Fruit fly (Drosophila melanogaster) whole organism, embryonic: ENCODE measurements around the gene CG15435.

ENCODE experiments used
- Bdp1 ChIP-seq: fragments of 200-800 bp; sonication (Bioruptor generic); optimal IDR thresholded peaks from 3 replicates; lab custom pipeline; 2016; ENCODE audit warnings: missing biosample characterization, missing genetic modification characterization
- Bteb2 ChIP-seq: fragments of 200-800 bp; sonication (Bioruptor generic); optimal IDR thresholded peaks from 2 replicates; lab custom pipeline; 2016; ENCODE audit warnings: missing biosample characterization, missing genetic modification characterization
- CG10654 ChIP-seq: fragments of 200-800 bp; sonication (Bioruptor generic); optimal IDR thresholded peaks from 2 replicates; lab custom pipeline; 2016; ENCODE audit warnings: missing biosample characterization, missing genetic modification characterization
- CG12299 ChIP-seq: fragments of 200-800 bp; sonication (Bioruptor generic); optimal IDR thresholded peaks from 2 replicates; lab custom pipeline; 2018; ENCODE audit warnings: missing biosample characterization, mild to moderate bottlenecking, missing genetic modification characterization
- CG13624 ChIP-seq: fragments of 200-800 bp; sonication (Bioruptor generic); optimal IDR thresholded peaks from 2 replicates; lab custom pipeline; 2016; ENCODE audit warnings: missing biosample characterization, missing genetic modification characterization
- CG14860 ChIP-seq: fragments of 200-800 bp; sonication (Bioruptor generic); IDR thresholded peaks from 3 replicates; pipeline ENCODE4 v1.3.6; 2022; ENCODE audit warnings: missing biosample characterization, missing genetic modification characterization; ENCODE audit not compliant: partially characterized antibody
- CG14965 ChIP-seq: fragments of 200-800 bp; sonication (Bioruptor generic); optimal IDR thresholded peaks from 2 replicates; lab custom pipeline; 2016; ENCODE audit warnings: missing biosample characterization, missing genetic modification characterization, borderline replicate concordance
- CG15479 ChIP-seq: fragments of 200-800 bp; sonication (Bioruptor generic); optimal IDR thresholded peaks from 3 replicates; lab custom pipeline; 2019; ENCODE audit warnings: missing biosample characterization, mild to moderate bottlenecking, missing genetic modification characterization, moderate library complexity
- CG16863 ChIP-seq: fragments of 200-800 bp; sonication (Bioruptor generic); optimal IDR thresholded peaks from 3 replicates; lab custom pipeline; 2016; ENCODE audit warnings: missing biosample characterization, missing genetic modification characterization
- CG17186 ChIP-seq: fragments of 200-800 bp; sonication (Bioruptor generic); optimal IDR thresholded peaks from 3 replicates; lab custom pipeline; 2017; ENCODE audit warnings: missing biosample characterization, missing genetic modification reagents, missing genetic modification characterization
- CG17912 ChIP-seq: fragments of 200-800 bp; sonication (Bioruptor generic); optimal IDR thresholded peaks from 2 replicates; lab custom pipeline; 2018; ENCODE audit warnings: missing biosample characterization, mild to moderate bottlenecking, missing genetic modification characterization
- CG18262 ChIP-seq: fragments of 200-800 bp; optimal IDR thresholded peaks from 3 replicates; lab custom pipeline; 2019; ENCODE audit warnings: missing biosample characterization, mild to moderate bottlenecking, missing genetic modification characterization, moderate library complexity
- CG32767 ChIP-seq: fragments of 200-800 bp; sonication (Bioruptor generic); IDR thresholded peaks from 2 replicates; pipeline ENCODE4 v1.3.6; 2022; ENCODE audit warnings: missing biosample characterization, missing genetic modification characterization
- CG3407 ChIP-seq: fragments of 200-800 bp; sonication (Bioruptor generic); optimal IDR thresholded peaks from 2 replicates; lab custom pipeline; 2018; ENCODE audit warnings: missing biosample characterization, mild to moderate bottlenecking, missing genetic modification characterization
- CG42726 ChIP-seq: fragments of 200-800 bp; sonication (Bioruptor generic); IDR thresholded peaks from 2 replicates; pipeline ENCODE4 v1.3.6; 2022; ENCODE audit warnings: missing biosample characterization, missing genetic modification characterization; ENCODE audit not compliant: partially characterized antibody
- CG6175 ChIP-seq: fragments of 200-800 bp; sonication (Bioruptor generic); IDR thresholded peaks from 3 replicates; pipeline ENCODE4 v1.3.6; 2022; ENCODE audit warnings: missing biosample characterization, missing genetic modification characterization
- CG6689 ChIP-seq: fragments of 200-800 bp; sonication (Bioruptor generic); IDR thresholded peaks from 2 replicates; pipeline ENCODE4 v1.3.6; 2022; ENCODE audit warnings: missing biosample characterization, missing genetic modification characterization
- CG6765 ChIP-seq: fragments of 200-800 bp; sonication (Bioruptor generic); optimal IDR thresholded peaks from 3 replicates; lab custom pipeline; 2017; ENCODE audit warnings: missing biosample characterization, mild to moderate bottlenecking, missing genetic modification characterization
- CG7786 ChIP-seq: fragments of 200-800 bp; sonication (Bioruptor generic); optimal IDR thresholded peaks from 2 replicates; lab custom pipeline; 2016; ENCODE audit warnings: missing biosample characterization, missing genetic modification characterization
- CG7963 ChIP-seq: fragments of 200-800 bp; sonication (Bioruptor generic); IDR thresholded peaks from 3 replicates; pipeline ENCODE4 v1.3.6; 2022; ENCODE audit warnings: missing biosample characterization, missing genetic modification characterization; ENCODE audit not compliant: partially characterized antibody
- CG7987 ChIP-seq: fragments of 200-800 bp; sonication (Bioruptor generic); optimal IDR thresholded peaks from 2 replicates; lab custom pipeline; 2018; ENCODE audit warnings: missing biosample characterization, mild to moderate bottlenecking, missing genetic modification characterization, moderate library complexity
- HLH3B ChIP-seq: fragments of 200-800 bp; sonication (Bioruptor generic); IDR thresholded peaks from 2 replicates; pipeline ENCODE4 v1.3.6; 2022; ENCODE audit warnings: missing biosample characterization, missing genetic modification characterization
- HmgZ ChIP-seq: fragments of 200-800 bp; sonication (Bioruptor generic); optimal IDR thresholded peaks from 2 replicates; lab custom pipeline; 2018; ENCODE audit warnings: missing biosample characterization, mild to moderate bottlenecking, missing genetic modification characterization
- Kr ChIP-seq: fragments of 200-800 bp; sonication (Bioruptor generic); optimal IDR thresholded peaks from 2 replicates; lab custom pipeline; 2017; ENCODE audit warnings: missing biosample characterization, mild to moderate bottlenecking, missing genetic modification characterization
- Lim3 ChIP-seq: fragments of 200-800 bp; sonication (Bioruptor generic); IDR thresholded peaks from 2 replicates; pipeline ENCODE4 v1.3.6; 2022; ENCODE audit warnings: missing biosample characterization, missing genetic modification characterization
- Myb ChIP-seq: fragments of 200-800 bp; sonication (Bioruptor generic); optimal IDR thresholded peaks from 2 replicates; lab custom pipeline; 2016; ENCODE audit warnings: missing biosample characterization, missing genetic modification characterization
- Nf-YB ChIP-seq: fragments of 200-800 bp; sonication (Bioruptor generic); optimal IDR thresholded peaks from 3 replicates; lab custom pipeline; 2019; ENCODE audit warnings: missing biosample characterization, mild to moderate bottlenecking, missing genetic modification characterization, moderate library complexity
- Nf-YC ChIP-seq: fragments of 200-800 bp; optimal IDR thresholded peaks from 3 replicates; lab custom pipeline; 2019; ENCODE audit warnings: missing biosample characterization, mild to moderate bottlenecking, missing genetic modification characterization, moderate library complexity
- Optix ChIP-seq: fragments of 200-800 bp; sonication (Bioruptor generic); IDR thresholded peaks from 3 replicates; pipeline ENCODE4 v1.3.6; 2022; ENCODE audit warnings: missing biosample characterization, missing genetic modification characterization
- Sry-β ChIP-seq: fragments of 200-800 bp; sonication (Bioruptor generic); optimal IDR thresholded peaks from 2 replicates; lab custom pipeline; 2018; ENCODE audit warnings: missing biosample characterization, mild to moderate bottlenecking, missing genetic modification characterization, moderate library complexity
- TFAM ChIP-seq: fragments of 200-800 bp; sonication (Bioruptor generic); optimal IDR thresholded peaks from 2 replicates; lab custom pipeline; 2017; ENCODE audit warnings: missing biosample characterization, missing genetic modification characterization, inconsistent platforms
- ash1 ChIP-seq: fragments of 200-800 bp; sonication (Bioruptor generic); optimal IDR thresholded peaks from 2 replicates; lab custom pipeline; 2018; ENCODE audit warnings: missing biosample characterization, mild to moderate bottlenecking, missing genetic modification characterization
- cg ChIP-seq: fragments of 200-800 bp; sonication (Bioruptor generic); optimal IDR thresholded peaks from 3 replicates; lab custom pipeline; 2019; ENCODE audit warnings: missing biosample characterization, mild to moderate bottlenecking, missing genetic modification characterization, moderate library complexity
- crc ChIP-seq: fragments of 200-800 bp; sonication (Bioruptor generic); optimal IDR thresholded peaks from 2 replicates; lab custom pipeline; 2016; ENCODE audit warnings: missing biosample characterization, missing genetic modification characterization
- crp ChIP-seq, 2 experiments: fragments of 200-800 bp; sonication (Bioruptor generic); optimal IDR thresholded peaks; 2 replicates in 1 of 2; 3 replicates in 1 of 2; lab custom pipeline; 2017; ENCODE audit warnings: missing biosample characterization in 2 of 2, missing genetic modification characterization in 2 of 2, mild to moderate bottlenecking in 1 of 2, moderate library complexity in 1 of 2
- esg ChIP-seq: fragments of 200-800 bp; sonication (Bioruptor generic); conservative IDR thresholded peaks from 2 replicates; pipeline ENCODE4 v1.3.6; 2022; ENCODE audit warnings: missing biosample characterization, missing genetic modification characterization
- fu2 ChIP-seq: fragments of 200-800 bp; sonication (Bioruptor generic); optimal IDR thresholded peaks from 2 replicates; lab custom pipeline; 2016; ENCODE audit warnings: missing biosample characterization, missing genetic modification characterization
- her ChIP-seq: fragments of 200-800 bp; sonication (Bioruptor generic); optimal IDR thresholded peaks from 2 replicates; lab custom pipeline; 2016; ENCODE audit warnings: missing biosample characterization, missing genetic modification characterization
- lilli ChIP-seq: fragments of 200-800 bp; sonication (Bioruptor generic); optimal IDR thresholded peaks from 3 replicates; lab custom pipeline; 2016; ENCODE audit warnings: missing biosample characterization, missing genetic modification characterization
- mam ChIP-seq: fragments of 200-800 bp; sonication (Bioruptor generic); optimal IDR thresholded peaks from 3 replicates; lab custom pipeline; 2016; ENCODE audit warnings: missing biosample characterization, missing genetic modification characterization
- mld ChIP-seq: fragments of 200-800 bp; sonication (Bioruptor generic); IDR thresholded peaks from 3 replicates; pipeline ENCODE4 v1.3.6; 2022; ENCODE audit warnings: missing biosample characterization, missing genetic modification characterization; ENCODE audit not compliant: partially characterized antibody
- nmo ChIP-seq: fragments of 200-800 bp; sonication (Bioruptor generic); optimal IDR thresholded peaks from 2 replicates; lab custom pipeline; 2018; ENCODE audit warnings: missing biosample characterization, mild to moderate bottlenecking, missing genetic modification characterization, moderate library complexity
- nom ChIP-seq: fragments of 200-800 bp; sonication (Bioruptor generic); optimal IDR thresholded peaks from 2 replicates; lab custom pipeline; 2017; ENCODE audit warnings: missing biosample characterization, missing genetic modification characterization, mild to moderate bottlenecking, moderate library complexity, missing genetic modification reagents
- org-1 ChIP-seq: fragments of 200-800 bp; sonication (Bioruptor generic); optimal IDR thresholded peaks from 2 replicates; lab custom pipeline; 2017; ENCODE audit warnings: missing biosample characterization, missing genetic modification characterization
- p53 ChIP-seq: fragments of 200-800 bp; sonication (Bioruptor generic); optimal IDR thresholded peaks from 2 replicates; lab custom pipeline; 2016; ENCODE audit warnings: missing biosample characterization, missing genetic modification characterization
- pnt ChIP-seq: fragments of 200-800 bp; sonication (Bioruptor generic); optimal IDR thresholded peaks from 3 replicates; lab custom pipeline; 2016; ENCODE audit warnings: missing biosample characterization, missing genetic modification characterization
- rib ChIP-seq: fragments of 200-800 bp; sonication (Bioruptor generic); IDR thresholded peaks from 2 replicates; pipeline ENCODE4 v1.3.6; 2022; ENCODE audit warnings: missing biosample characterization, missing genetic modification characterization
- sd ChIP-seq: fragments of 200-800 bp; sonication (Bioruptor generic); optimal IDR thresholded peaks from 3 replicates; lab custom pipeline; 2018; ENCODE audit warnings: missing biosample characterization, mild to moderate bottlenecking, missing genetic modification characterization, moderate library complexity
- unc-4 ChIP-seq: fragments of 200-800 bp; sonication (Bioruptor generic); IDR thresholded peaks from 2 replicates; pipeline ENCODE4 v1.3.6; 2022; ENCODE audit warnings: missing biosample characterization, missing genetic modification characterization; ENCODE audit not compliant: partially characterized antibody
- wek ChIP-seq: fragments of 200-800 bp; sonication (Bioruptor generic); optimal IDR thresholded peaks from 3 replicates; lab custom pipeline; 2018; ENCODE audit warnings: missing biosample characterization, mild to moderate bottlenecking, missing genetic modification characterization, moderate library complexity

CG15435 gene

DNA sequence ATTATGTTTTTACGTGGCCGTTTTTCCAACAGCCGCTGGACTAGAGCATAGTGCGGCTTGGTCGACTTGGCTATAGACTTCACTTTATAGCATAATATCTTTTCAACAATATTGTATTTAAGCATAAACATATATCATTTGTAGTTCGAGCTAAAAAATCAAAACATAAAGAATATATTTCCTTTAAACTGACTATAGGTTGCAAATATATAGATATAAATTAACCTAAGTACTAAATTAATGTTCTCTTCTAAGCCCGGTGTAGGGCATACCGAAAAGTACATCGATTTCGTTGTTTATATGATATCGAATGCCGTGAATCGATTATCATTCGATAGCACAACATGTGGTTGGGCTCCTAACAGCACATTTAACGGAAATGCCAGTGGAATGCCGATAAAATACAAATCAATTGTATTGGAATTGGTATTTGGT lies 10.9 kb upstream of the CG15435 start, which contains the start of gene MFS18 (continued):
- TF ChIP-seq mld (GFP tag; lab: Robert Waterston, UW) (peak; percentile 71; the same call in 1 of the 3 replicates), CG13624 (GFP tag; lab: Kevin White, UChicago) (peak; percentile 85), crc (GFP tag; lab: Kevin White, UChicago) (peak; percentile 92), Sry-β (GFP tag; lab: Kevin White, UChicago) (peak; percentile 71), Myb (GFP tag; lab: Kevin White, UChicago) (peak; percentile 88), cg (no peak), CG6765 (GFP tag; lab: Kevin White, UChicago) (peak; percentile 97), CG32767 (GFP tag; lab: Robert Waterston, UW) (peak; percentile 99), mam (GFP tag; lab: Kevin White, UChicago) (peak; percentile 97), CG17186 (GFP tag; lab: Kevin White, UChicago) (peak; percentile 92), CG16863 (GFP tag; lab: Kevin White, UChicago) (peak; percentile 82), nom (peak; percentile 91), Optix (GFP tag; lab: Robert Waterston, UW) (peak; percentile 97), Lim3 (peak; percentile 93), CG7786 (GFP tag; lab: Kevin White, UChicago) (peak; percentile 78), p53 (GFP tag; lab: Kevin White, UChicago) (peak; percentile 15), CG18262 (tag; lab: Kevin White, UChicago) (peak; percentile 99), CG42726 (GFP tag; lab: Robert Waterston, UW) (no peak), lilli (GFP tag; lab: Kevin White, UChicago) (peak; percentile 99), wek (GFP tag; lab: Kevin White, UChicago) (peak; percentile 80), CG12299 (tag; lab: Kevin White, UChicago) (peak; percentile 92), CG17912 (GFP tag; lab: Kevin White, UChicago) (peak; percentile 34), Bteb2 (GFP tag; lab: Kevin White, UChicago) (peak; percentile 90), pnt (GFP tag; lab: Kevin White, UChicago) (peak; percentile 66), Nf-YB (GFP tag; lab: Kevin White, UChicago) (peak; percentile 84), CG10654 (peak; percentile 99), CG7987 (GFP tag; lab: Kevin White, UChicago) (peak; percentile 96), HmgZ (tag; lab: Kevin White, UChicago) (peak; percentile 96), rib (peak; percentile 97), Kr (GFP tag; lab: Kevin White, UChicago) (no peak), CG3407 (GFP tag; lab: Kevin White, UChicago) (peak; percentile 90), org-1 (GFP tag; lab: Kevin White, UChicago) (peak; percentile 91), CG7963 (GFP tag; lab: Robert Waterston, UW) (peak; percentile 89), CG6689 (peak; percentile 99), CG14965 (GFP tag; lab: Kevin White, UChicago) (no peak), Bdp1 (peak; percentile 79), Nf-YC (tag; lab: Kevin White, UChicago) (peak; percentile 87), sd (peak; percentile 98), crp (GFP tag; optimal IDR thresholded peaks at IDR 0.05; lab: Kevin White, UChicago) (peak; percentile 56 to 77), CG6175 (GFP tag; lab: Robert Waterston, UW) (peak; percentile 97), her (GFP tag; lab: Kevin White, UChicago) (peak; percentile 69), nmo (GFP tag; lab: Kevin White, UChicago) (peak; percentile 98), HLH3B (peak; percentile 99), CG14860 (GFP tag; lab: Robert Waterston, UW) (peak; percentile 74; the same call in 2 of the 3 replicates), ash1 (GFP tag; lab: Kevin White, UChicago) (peak; percentile 90), esg (peak; percentile 99), fu2 (GFP tag; lab: Kevin White, UChicago) (peak; percentile 80), unc-4 (GFP tag; lab: Robert Waterston, UW) (peak; percentile 52), CG15479 (peak; percentile 2), TFAM (peak; percentile 94)
